Worm (Caenorhabditis elegans): Measurements from ENCODE around the gene R03G8.1.

The R03G8.1 gene

DNA sequence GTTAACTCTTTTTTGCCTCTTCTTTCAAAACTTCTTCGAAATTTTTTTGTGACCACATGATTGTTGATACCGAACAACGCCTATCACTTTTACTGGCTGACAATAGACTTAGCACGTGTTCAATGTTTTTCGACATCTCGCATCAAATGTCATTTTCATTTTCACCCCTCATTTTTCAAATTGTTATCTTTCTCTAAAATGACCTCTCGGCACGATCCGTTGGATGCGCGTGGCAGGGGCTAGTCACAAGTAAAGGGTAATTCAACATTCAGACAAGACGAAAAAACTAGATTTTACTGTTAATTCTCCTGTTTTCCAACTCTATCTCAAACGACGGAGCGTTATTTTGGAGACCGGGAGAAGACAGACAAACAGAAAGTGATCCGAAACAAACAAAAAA is 29.1 kb downstream of the R03G8.1 start, which contains the start of gene F17H10.2 (continued):
- TF ChIP-seq nhr-25 (tag; optimal IDR thresholded peaks at IDR 0.05; ENCODE audit: borderline replicate concordance, insufficient read depth), result peak; percentile 40

DNA sequence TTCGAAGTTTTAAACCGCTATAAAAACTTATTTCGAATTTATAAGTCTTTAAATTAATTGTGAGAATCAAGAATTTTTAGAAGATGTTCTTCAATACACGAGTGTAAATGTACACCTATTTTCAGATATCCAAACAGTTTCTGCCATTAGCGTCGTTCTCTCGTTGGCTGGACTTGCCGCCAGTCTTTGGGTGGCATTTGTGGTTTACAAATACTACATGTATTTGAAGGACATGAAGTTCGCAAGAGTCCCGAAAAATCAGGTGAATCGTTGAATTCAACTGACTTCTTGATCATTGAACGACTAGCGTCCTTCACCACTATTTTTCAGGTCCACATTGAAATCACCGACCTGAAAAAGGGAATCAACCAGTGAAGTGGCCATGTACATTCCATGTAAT is 31.3 kb downstream of the R03G8.1 start:
- TF ChIP-seq nhr-10 (tag; optimal IDR thresholded peaks at IDR 0.05) (no peak), unc-39 (tag; optimal IDR thresholded peaks at IDR 0.05) (no peak), ceh-44 (GFP tag; IDR thresholded peaks at IDR 0.05) (no peak), unc-62 (GFP tag; optimal IDR thresholded peaks at IDR 0.05 in 1 of 2) (no peak), unc-62 (tag; optimal IDR thresholded peaks at IDR 0.05) (no peak), lsy-2 (tag; optimal IDR thresholded peaks at IDR 0.05) (no peak), hlh-11 (tag; optimal IDR thresholded peaks at IDR 0.05) (no peak), ama-1 (optimal IDR thresholded peaks at IDR 0.05) (no peak), hlh-30 (tag; optimal IDR thresholded peaks at IDR 0.05; ENCODE audit: insufficient read depth) (no peak), Y48G9A.11 (GFP tag; IDR thresholded peaks at IDR 0.05) (no peak)

DNA sequence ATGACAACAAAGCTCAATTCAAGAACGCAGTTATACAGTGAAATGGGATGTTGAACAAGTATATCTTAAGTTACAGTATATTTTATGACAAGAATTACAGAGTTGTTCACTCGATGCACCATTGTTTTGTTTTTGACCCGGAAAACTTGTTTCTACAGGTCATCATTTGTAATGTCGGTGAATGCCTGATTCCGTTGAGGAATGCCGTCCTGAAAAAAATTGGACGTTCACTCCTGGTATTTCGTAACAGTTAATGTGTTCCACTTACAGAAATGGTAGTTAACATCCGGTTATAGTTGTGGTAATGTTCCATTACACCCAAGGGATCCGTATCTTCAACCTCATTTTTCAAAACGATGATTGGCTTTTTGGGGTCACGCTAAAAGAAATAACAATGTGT is 32.0 kb downstream of the R03G8.1 start:
- TF ChIP-seq aha-1 (tag) (peak; percentile 83), php-3 (GFP tag; IDR thresholded peaks at IDR 0.05) (no peak)

DNA sequence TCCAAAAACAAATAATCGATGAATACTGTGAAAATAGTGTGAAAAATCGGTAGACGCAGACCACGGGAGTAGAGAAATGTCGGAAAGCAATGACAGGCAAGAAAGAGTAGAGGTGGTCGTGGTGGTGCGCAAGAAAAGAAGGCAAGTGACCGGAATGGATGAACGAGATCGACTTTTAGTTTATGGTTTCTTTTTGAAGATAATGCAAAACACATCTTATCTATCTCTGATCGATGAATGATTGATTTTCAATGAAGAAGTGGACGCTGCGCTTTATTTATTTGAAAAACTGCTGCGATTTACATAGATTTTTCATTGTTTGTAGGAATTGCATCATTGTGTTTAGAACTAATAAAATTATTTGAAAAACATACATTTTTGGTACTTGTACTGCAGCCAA is 35.5 kb downstream of the R03G8.1 start:
- TF ChIP-seq aha-1 (tag) (peak; percentile 48), hlh-30 (tag; optimal IDR thresholded peaks at IDR 0.05; ENCODE audit: insufficient read depth) (peak; percentile 31), nhr-237 (tag; optimal IDR thresholded peaks at IDR 0.05) (no peak)

DNA sequence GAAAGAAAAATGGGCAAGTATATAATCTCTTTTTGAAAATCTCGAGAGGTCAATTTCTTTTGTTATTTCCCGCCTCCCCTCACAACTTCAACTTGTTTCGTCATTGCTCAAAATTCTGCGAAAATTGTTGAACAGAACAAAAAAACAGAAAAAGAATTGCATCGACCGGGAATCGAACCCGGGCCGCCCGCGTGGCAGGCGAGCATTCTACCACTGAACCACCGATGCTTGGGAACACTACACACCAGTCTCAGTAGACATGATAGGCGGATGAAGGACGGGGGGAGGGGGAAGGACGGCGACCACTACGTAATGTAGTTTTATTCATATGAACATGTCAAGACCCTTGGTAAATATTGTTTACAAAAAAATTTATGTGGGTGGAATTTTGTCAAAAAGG is 36.7 kb downstream of the R03G8.1 start:
- TF ChIP-seq nhr-25 (tag; optimal IDR thresholded peaks at IDR 0.05; ENCODE audit: borderline replicate concordance, insufficient read depth) (peak; percentile 12), zfp-2 (tag; optimal IDR thresholded peaks at IDR 0.05) (peak; percentile 4), ceh-62 (tag; optimal IDR thresholded peaks at IDR 0.05) (no peak), unc-39 (tag; optimal IDR thresholded peaks at IDR 0.05) (no peak), unc-62 (GFP tag; optimal IDR thresholded peaks at IDR 0.05 in 1 of 2) (no peak), unc-62 (tag; optimal IDR thresholded peaks at IDR 0.05) (no peak), zip-2 (tag; optimal IDR thresholded peaks at IDR 0.05) (peak; percentile 11), daf-12 (tag; optimal IDR thresholded peaks at IDR 0.05) (no peak), mdt-29 (GFP tag; IDR thresholded peaks at IDR 0.05) (peak; percentile 81), nhr-102 (tag; optimal IDR thresholded peaks at IDR 0.05) (peak; percentile 70), spr-1 (tag; optimal IDR thresholded peaks at IDR 0.05) (peak; percentile 33), nhr-237 (tag; optimal IDR thresholded peaks at IDR 0.05) (no peak), fos-1 (tag; optimal IDR thresholded peaks at IDR 0.05) (no peak), ZK546.5 (tag; optimal IDR thresholded peaks at IDR 0.05) (no peak), mxl-3 (GFP tag; optimal IDR thresholded peaks at IDR 0.05) (peak; percentile 65), egl-27 (tag; optimal IDR thresholded peaks at IDR 0.05) (no peak), lin-13 (GFP tag; optimal IDR thresholded peaks at IDR 0.05) (peak; percentile 4), snpc-4 (tag; optimal IDR thresholded peaks at IDR 0.05) (no peak), php-3 (GFP tag; IDR thresholded peaks at IDR 0.05) (peak; percentile 85), dmd-8 (GFP tag; IDR thresholded peaks at IDR 0.05) (no peak; the same call in 1 of the 2 replicates), Y5F2A.4 (GFP tag; optimal IDR thresholded peaks at IDR 0.05) (peak; percentile 72), lin-38 (GFP tag; IDR thresholded peaks at IDR 0.05) (peak; percentile 82), F10B5.3 (tag; optimal IDR thresholded peaks at IDR 0.05) (no peak), egl-43 (GFP tag; IDR thresholded peaks at IDR 0.05) (no peak; the same call in 1 of the 2 replicates), hmg-1.1 (GFP tag; IDR thresholded peaks at IDR 0.05) (peak; percentile 95), ceh-20 (GFP tag; IDR thresholded peaks at IDR 0.05) (peak; percentile 86), pha-4 (GFP tag; IDR thresholded peaks at IDR 0.05) (peak; percentile 93), pha-4 (tag; optimal IDR thresholded peaks at IDR 0.05) (no peak), nhr-11 (tag; optimal IDR thresholded peaks at IDR 0.05) (peak; percentile 56), nhr-10 (tag; optimal IDR thresholded peaks at IDR 0.05) (no peak), ZK337.2 (GFP tag; IDR thresholded peaks at IDR 0.05) (peak; percentile 84), Y48G9A.11 (GFP tag; IDR thresholded peaks at IDR 0.05) (peak; percentile 71), dve-1 (tag; optimal IDR thresholded peaks at IDR 0.05; ENCODE audit: insufficient read depth) (peak; percentile 60), aha-1 (tag) (peak; percentile 97), nhr-111 (GFP tag; optimal IDR thresholded peaks at IDR 0.05) (peak; percentile 85), mdl-1 (tag; optimal IDR thresholded peaks at IDR 0.05) (peak; percentile 34 to 59), cey-2 (tag; optimal IDR thresholded peaks at IDR 0.05; ENCODE audit: borderline replicate concordance, insufficient read depth) (no peak)

Measured in whole organism, L4 larva.